Worm (Caenorhabditis elegans) whole organism, early embryonic: ENCODE results near the gene C03B1.9.
A peak's percentile ranks its signal among the peaks of the same experiment; 100 is the strongest.

Experiments
- B0310.2 ChIP-seq: sonication (generic microtip); optimal IDR thresholded peaks from 2 replicates; lab custom pipeline; 2016; ENCODE audit warnings: mild to moderate bottlenecking, missing genetic modification characterization, missing compliant biosample characterization
- F13C5.2 ChIP-seq: sonication (generic microtip); optimal IDR thresholded peaks from 2 replicates; lab custom pipeline; 2017; ENCODE audit warnings: mild to moderate bottlenecking, missing genetic modification characterization, inconsistent platforms, missing compliant biosample characterization
- aly-1 ChIP-seq: sonication (generic microtip); optimal IDR thresholded peaks from 2 replicates; lab custom pipeline; 2016; ENCODE audit warnings: missing genetic modification characterization, missing compliant biosample characterization
- ama-1 ChIP-seq: fragments of 150-350 bp; optimal IDR thresholded peaks from 2 replicates; lab custom pipeline; 2014
- ceh-13 ChIP-seq: fragments of 200-800 bp; sonication (Bioruptor generic); optimal IDR thresholded peaks from 2 replicates; lab custom pipeline; 2018; ENCODE audit warnings: mild to moderate bottlenecking, missing genetic modification characterization, missing compliant biosample characterization
- ceh-36 ChIP-seq: sonication (generic microtip); optimal IDR thresholded peaks from 2 replicates; lab custom pipeline; 2016; ENCODE audit warnings: missing genetic modification characterization, inconsistent platforms, missing compliant biosample characterization
- ets-7 ChIP-seq: sonication (generic microtip); optimal IDR thresholded peaks from 2 replicates; lab custom pipeline; 2016; ENCODE audit warnings: missing genotype, missing genetic modification characterization, missing compliant biosample characterization
- flt-1 ChIP-seq: fragments of 200-800 bp; sonication (Bioruptor generic); IDR thresholded peaks from 2 replicates; pipeline ENCODE4 v1.3.6; 2022; ENCODE audit warnings: missing genetic modification characterization, missing compliant biosample characterization
- hmbx-1 ChIP-seq: sonication (generic microtip); optimal IDR thresholded peaks from 2 replicates; lab custom pipeline; 2016; ENCODE audit warnings: mild to moderate bottlenecking, missing genetic modification characterization, missing compliant biosample characterization
- hmg-4 ChIP-seq: fragments of 200-800 bp; sonication (Bioruptor generic); optimal IDR thresholded peaks from 2 replicates; lab custom pipeline; 2018; ENCODE audit warnings: mild to moderate bottlenecking, missing genetic modification characterization, missing compliant biosample characterization
- hnd-1 ChIP-seq: sonication (generic microtip); optimal IDR thresholded peaks from 2 replicates; lab custom pipeline; 2016; ENCODE audit warnings: missing genetic modification characterization, missing compliant biosample characterization
- pes-1 ChIP-seq: fragments of 200-800 bp; sonication (Bioruptor generic); IDR thresholded peaks from 2 replicates; pipeline ENCODE4 v1.3.6; 2022; ENCODE audit warnings: missing genetic modification reagents, missing genetic modification characterization, missing compliant biosample characterization
- scrt-1 ChIP-seq: fragments of 200-800 bp; sonication (Bioruptor generic); IDR thresholded peaks from 2 replicates; pipeline ENCODE4 v1.3.6; 2022; ENCODE audit warnings: missing genetic modification characterization, missing compliant biosample characterization
- sea-1 ChIP-seq: fragments of 200-800 bp; sonication (Bioruptor generic); conservative IDR thresholded peaks from 2 replicates; pipeline ENCODE4 v1.3.6; 2022; ENCODE audit warnings: missing genetic modification characterization, missing compliant biosample characterization
- tbx-11 ChIP-seq: fragments of 200-800 bp; sonication (Bioruptor generic); IDR thresholded peaks from 2 replicates; pipeline ENCODE4 v1.3.6; 2022; ENCODE audit warnings: missing genetic modification characterization, missing compliant biosample characterization
- tbx-37 ChIP-seq: fragments of 200-800 bp; sonication (Bioruptor generic); conservative IDR thresholded peaks from 2 replicates; pipeline ENCODE4 v1.3.6; 2022; ENCODE audit warnings: missing genetic modification reagents, missing genetic modification characterization, missing compliant biosample characterization
- tra-4 ChIP-seq: sonication (generic microtip); optimal IDR thresholded peaks from 2 replicates; lab custom pipeline; 2017; ENCODE audit warnings: missing genetic modification characterization, missing compliant biosample characterization

Gene C03B1.9

DNA sequence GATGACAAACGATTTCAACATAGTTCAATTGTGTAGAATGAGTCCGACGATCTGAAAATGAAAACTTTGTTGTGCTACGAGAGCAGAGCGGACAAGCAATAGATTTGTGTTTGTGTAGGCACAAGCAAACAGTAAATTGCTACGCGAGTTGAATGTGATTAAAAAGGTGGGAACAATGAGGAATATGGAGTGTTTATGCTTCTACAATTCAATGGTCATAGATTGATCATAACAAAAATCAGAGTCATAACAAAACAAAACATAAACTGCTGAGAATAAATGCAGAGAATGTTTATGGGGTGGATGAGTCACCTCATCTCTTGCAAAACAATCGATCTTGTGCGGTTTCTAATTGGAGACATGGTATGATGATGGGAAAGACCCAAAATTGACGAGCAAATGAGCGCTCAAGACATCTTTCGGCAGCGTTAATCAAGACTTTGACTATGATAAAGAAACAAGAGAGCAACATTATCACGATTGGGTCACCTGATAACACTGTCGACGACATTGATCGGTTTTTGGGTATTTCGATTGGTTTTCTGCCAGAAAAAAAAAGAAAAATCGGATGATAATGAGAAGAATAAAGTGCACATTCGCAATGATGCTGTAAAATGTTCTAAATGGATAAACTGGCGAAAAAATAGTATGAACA, 30.8 kb upstream of the C03B1.9 start, which contains the start of gene lmp-1:
Gene lmp-1, minus strand, starts transcription at position 51 of the 655 bp plus-strand sequence.
- no peak for TF ChIP-seq aly-1 (tag; lab: Kevin White, UChicago)
- TF ChIP-seq sea-1 (GFP tag; lab: Robert Waterston, UW), result no peak
- TF ChIP-seq pes-1 (GFP tag; lab: Robert Waterston, UW), result no peak
- TF ChIP-seq ceh-13 (GFP tag; lab: Kevin White, UChicago), result no peak
- TF ChIP-seq B0310.2 (tag; lab: Kevin White, UChicago), result no peak
- no peak for TF ChIP-seq ets-7
- no peak for TF ChIP-seq scrt-1 (GFP tag; lab: Robert Waterston, UW)
- TF ChIP-seq tra-4, result no peak
- no peak for TF ChIP-seq tbx-37
- TF ChIP-seq tbx-11 (GFP tag; lab: Robert Waterston, UW), result no peak
- TF ChIP-seq hnd-1 (tag; lab: Kevin White, UChicago), result no peak

DNA sequence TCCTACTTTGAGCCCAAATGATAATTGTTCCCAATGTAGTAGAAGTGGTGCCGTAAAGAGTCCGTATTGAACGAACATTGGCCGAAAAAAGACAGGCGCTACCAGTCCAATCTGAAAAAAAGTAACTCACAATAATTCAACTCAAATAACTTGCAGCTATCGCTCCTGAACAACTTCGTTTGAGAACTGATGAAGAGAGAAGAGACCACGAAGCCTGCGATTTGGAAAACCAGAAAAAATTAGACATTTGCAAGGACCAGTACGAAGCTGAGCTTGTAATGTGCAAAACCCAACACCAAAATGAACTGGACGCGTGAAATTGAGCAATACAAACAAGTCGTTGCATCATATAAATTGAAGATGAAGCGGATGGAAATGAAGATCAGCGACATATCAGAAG, 27.5 kb upstream of the C03B1.9 start, which contains the start of gene C03B1.1:
Gene C03B1.1, plus strand, starts transcription at position 301 of the 400 bp plus-strand sequence.
- TF ChIP-seq tbx-11 (GFP tag; lab: Robert Waterston, UW) (no peak), aly-1 (tag; lab: Kevin White, UChicago) (no peak), F13C5.2 (tag; lab: Kevin White, UChicago) (no peak), sea-1 (GFP tag; lab: Robert Waterston, UW) (no peak), ceh-13 (GFP tag; lab: Kevin White, UChicago) (no peak), ets-7 (no peak), hmg-4 (GFP tag; lab: Kevin White, UChicago) (no peak), flt-1 (GFP tag; lab: Robert Waterston, UW) (no peak), tbx-37 (no peak), scrt-1 (GFP tag; lab: Robert Waterston, UW) (no peak), hmbx-1 (tag; lab: Kevin White, UChicago) (no peak), B0310.2 (tag; lab: Kevin White, UChicago) (no peak), ceh-36 (tag; lab: Kevin White, UChicago) (no peak), hnd-1 (tag; lab: Kevin White, UChicago) (no peak), ama-1 (lab: Kevin White, UChicago) (no peak), pes-1 (GFP tag; lab: Robert Waterston, UW) (no peak), tra-4 (no peak)

DNA sequence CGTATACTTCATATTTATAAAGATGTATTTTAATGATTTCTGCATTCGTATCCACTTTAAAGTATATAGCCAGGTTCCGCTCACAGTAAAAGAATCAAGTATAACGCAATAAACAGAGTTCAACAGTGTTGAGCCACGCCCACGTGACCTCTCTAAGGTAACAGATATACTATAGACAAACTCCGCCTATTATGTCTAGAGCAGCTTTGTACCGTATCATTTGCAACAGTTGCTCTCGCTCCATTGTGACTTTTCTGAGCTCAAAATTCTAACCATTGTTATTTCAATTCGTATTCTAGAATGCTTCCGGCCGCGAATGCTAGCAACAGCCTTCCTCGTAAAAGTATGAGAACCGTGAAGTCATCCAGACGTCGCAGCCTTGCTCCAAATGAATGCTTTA, 26.4 kb upstream of the C03B1.9 start, which contains the start of gene C03B1.17:
Gene C03B1.17, plus strand, starts transcription at position 301 of the 400 bp plus-strand sequence.
- TF ChIP-seq ama-1 (lab: Kevin White, UChicago) (no peak), scrt-1 (GFP tag; lab: Robert Waterston, UW) (no peak), ceh-36 (tag; lab: Kevin White, UChicago) (no peak), flt-1 (GFP tag; lab: Robert Waterston, UW) (no peak), tbx-37 (no peak), sea-1 (GFP tag; lab: Robert Waterston, UW) (no peak), tbx-11 (GFP tag; lab: Robert Waterston, UW) (no peak)

DNA sequence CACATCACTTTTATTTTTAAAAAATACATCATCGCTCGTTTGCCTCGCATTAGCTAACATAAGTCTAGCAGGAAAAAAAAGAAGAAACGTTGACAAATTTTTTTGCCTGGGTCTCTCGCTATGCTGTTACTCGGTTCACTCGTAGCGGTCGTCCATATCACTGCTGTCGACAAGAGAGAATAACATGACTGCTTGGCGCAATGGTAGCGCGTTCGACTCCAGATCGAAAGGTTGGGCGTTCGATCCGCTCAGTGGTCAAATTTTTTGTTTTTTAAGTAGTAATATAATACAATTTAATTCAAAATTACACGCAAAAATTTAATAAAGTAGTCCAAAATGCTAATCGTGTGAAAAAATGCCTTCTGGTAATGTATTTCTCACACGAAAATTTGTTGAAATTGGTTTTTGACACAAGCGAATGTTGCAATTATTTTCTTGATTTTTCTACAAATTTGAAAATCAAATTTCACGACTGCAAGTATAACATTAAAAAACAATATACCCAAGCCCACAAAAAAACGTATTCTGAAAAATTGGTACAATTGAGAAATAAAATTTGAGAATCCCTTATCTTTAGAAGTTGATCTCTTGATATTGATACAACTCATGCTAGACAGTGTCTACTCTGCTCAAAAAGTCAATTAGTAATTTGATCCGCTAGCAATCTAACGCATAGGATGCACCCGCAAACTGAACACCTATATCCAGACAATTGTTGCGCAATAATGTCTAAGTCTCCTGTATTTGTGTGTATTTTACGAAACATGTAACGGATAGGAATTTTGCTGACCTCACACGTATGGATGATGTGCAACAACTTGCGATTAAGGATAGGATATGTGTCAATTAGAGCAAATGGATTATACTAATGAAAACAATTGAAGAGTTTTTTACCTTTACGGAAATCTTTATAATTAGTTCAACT, 24.5 kb upstream of the C03B1.9 start:
- TF ChIP-seq ceh-36 (tag; lab: Kevin White, UChicago) (peak; percentile 81), aly-1 (tag; lab: Kevin White, UChicago) (peak; percentile 33), B0310.2 (tag; lab: Kevin White, UChicago) (peak; percentile 58), tbx-37 (peak; percentile 90), ama-1 (lab: Kevin White, UChicago) (no peak), tbx-11 (GFP tag; lab: Robert Waterston, UW) (peak; percentile 88), sea-1 (GFP tag; lab: Robert Waterston, UW) (peak; percentile 79), flt-1 (GFP tag; lab: Robert Waterston, UW) (peak; percentile 82), scrt-1 (GFP tag; lab: Robert Waterston, UW) (peak; percentile 88), F13C5.2 (tag; lab: Kevin White, UChicago) (peak; percentile 62), hmbx-1 (tag; lab: Kevin White, UChicago) (peak; percentile 64), ets-7 (no peak), ceh-13 (GFP tag; lab: Kevin White, UChicago) (peak; percentile 73), hmg-4 (GFP tag; lab: Kevin White, UChicago) (peak; percentile 85), pes-1 (GFP tag; lab: Robert Waterston, UW) (peak; percentile 92), hnd-1 (tag; lab: Kevin White, UChicago) (peak; percentile 66), tra-4 (peak; percentile 28)

DNA sequence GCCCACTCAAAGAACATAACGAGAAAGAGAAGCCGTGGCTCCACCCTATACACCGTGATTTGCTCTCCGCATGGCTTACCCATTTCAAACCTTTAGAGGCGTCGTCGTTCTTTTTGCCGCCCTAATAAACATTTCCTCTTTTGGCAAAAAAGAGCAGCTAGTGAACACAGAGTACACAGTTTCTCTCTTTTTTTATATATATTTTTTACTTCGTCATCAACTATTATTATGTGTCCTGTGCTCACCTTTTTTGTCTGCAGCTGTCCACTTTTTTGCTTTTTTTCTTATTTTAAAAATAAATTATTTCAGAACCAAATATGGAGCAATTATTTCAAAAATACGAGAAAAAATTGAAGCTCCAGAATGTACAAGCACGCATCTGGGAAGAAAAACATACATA, 22.8 kb upstream of the C03B1.9 start, which contains the start of gene C03B1.2:
Gene C03B1.2, plus strand, starts transcription at position 301 of the 400 bp plus-strand sequence.
- TF ChIP-seq ama-1 (lab: Kevin White, UChicago) (no peak), tbx-37 (no peak), aly-1 (tag; lab: Kevin White, UChicago) (no peak), scrt-1 (GFP tag; lab: Robert Waterston, UW) (no peak), flt-1 (GFP tag; lab: Robert Waterston, UW) (no peak), tbx-11 (GFP tag; lab: Robert Waterston, UW) (no peak), ets-7 (no peak), F13C5.2 (tag; lab: Kevin White, UChicago) (no peak), sea-1 (GFP tag; lab: Robert Waterston, UW) (no peak), hmbx-1 (tag; lab: Kevin White, UChicago) (no peak)

DNA sequence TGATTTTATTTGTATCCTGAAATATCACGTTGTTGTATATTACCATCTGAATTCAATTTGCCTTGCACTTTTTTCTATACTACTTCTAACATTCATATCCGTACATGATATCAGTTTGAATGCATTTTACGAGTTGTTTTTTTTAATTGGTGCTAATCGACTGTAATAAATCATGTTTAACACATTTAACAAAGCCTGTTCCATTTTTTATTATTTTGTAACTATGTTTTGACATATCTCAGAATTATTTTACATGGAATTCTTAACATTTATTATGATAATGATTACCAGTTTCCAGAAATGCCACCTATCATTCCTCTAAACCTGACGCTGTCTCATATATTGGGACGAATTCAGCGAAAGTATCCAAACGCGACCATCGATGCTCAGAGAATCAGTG, 18.8 kb upstream of the C03B1.9 start, which contains the start of gene C03B1.3:
Gene C03B1.3, plus strand, starts transcription at position 301 of the 400 bp plus-strand sequence.
- TF ChIP-seq ets-7 (no peak), tra-4 (no peak), tbx-11 (GFP tag; lab: Robert Waterston, UW) (no peak), ceh-13 (GFP tag; lab: Kevin White, UChicago) (no peak), sea-1 (GFP tag; lab: Robert Waterston, UW) (no peak), ama-1 (lab: Kevin White, UChicago) (no peak), aly-1 (tag; lab: Kevin White, UChicago) (no peak), F13C5.2 (tag; lab: Kevin White, UChicago) (no peak), ceh-36 (tag; lab: Kevin White, UChicago) (no peak)
